Worm (Caenorhabditis elegans) whole organism, late embryonic: ENCODE data around the gene cor-1.

Experiments
- ceh-30 ChIP-seq: fragments of 150-350 bp; optimal IDR thresholded peaks from 2 replicates; lab custom pipeline; 2014; ENCODE audit warnings: missing biosample characterization, missing genetic modification characterization
- eyg-1 ChIP-seq: sonication (generic microtip); optimal IDR thresholded peaks from 2 replicates; lab custom pipeline; 2016; ENCODE audit warnings: missing genotype, missing genetic modification characterization, missing compliant biosample characterization
- nhr-11 ChIP-seq: fragments of 150-350 bp; optimal IDR thresholded peaks from 2 replicates; lab custom pipeline; 2014; ENCODE audit warnings: missing biosample characterization, missing genetic modification characterization
- pha-4 ChIP-seq: fragments of 150-350 bp; optimal IDR thresholded peaks from 2 replicates; lab custom pipeline; 2018; ENCODE audit warnings: missing biosample characterization, missing genetic modification reagents, missing genetic modification characterization
- pqm-1 ChIP-seq: sonication (generic microtip); optimal IDR thresholded peaks from 2 replicates; lab custom pipeline; 2016; ENCODE audit warnings: missing genetic modification characterization, missing compliant biosample characterization
- unc-86 ChIP-seq: sonication (generic microtip); optimal IDR thresholded peaks from 2 replicates; lab custom pipeline; 2016; ENCODE audit warnings: missing genetic modification characterization, missing compliant biosample characterization

ce11 chrIII:10251114-10251513, 2.2 kb downstream of the cor-1 start:
- no peak for TF ChIP-seq unc-86 (tag; lab: Kevin White, UChicago)
- TF ChIP-seq pha-4 (tag; lab: Kevin White, UChicago), result no peak
- TF ChIP-seq nhr-11 (tag; lab: Kevin White, UChicago), result no peak
- no peak for TF ChIP-seq eyg-1 (tag; lab: Kevin White, UChicago)
- no peak for TF ChIP-seq pqm-1 (tag; lab: Kevin White, UChicago)
- TF ChIP-seq ceh-30 (tag; lab: Kevin White, UChicago), result no peak
